Worm (Caenorhabditis elegans): ENCODE data around the gene srd-27.
"Not testable (repeated sequence)": the region's sequence is repeated elsewhere in the genome, so short reads cannot be mapped to it uniquely, and the experiment has no call there.

DNA sequence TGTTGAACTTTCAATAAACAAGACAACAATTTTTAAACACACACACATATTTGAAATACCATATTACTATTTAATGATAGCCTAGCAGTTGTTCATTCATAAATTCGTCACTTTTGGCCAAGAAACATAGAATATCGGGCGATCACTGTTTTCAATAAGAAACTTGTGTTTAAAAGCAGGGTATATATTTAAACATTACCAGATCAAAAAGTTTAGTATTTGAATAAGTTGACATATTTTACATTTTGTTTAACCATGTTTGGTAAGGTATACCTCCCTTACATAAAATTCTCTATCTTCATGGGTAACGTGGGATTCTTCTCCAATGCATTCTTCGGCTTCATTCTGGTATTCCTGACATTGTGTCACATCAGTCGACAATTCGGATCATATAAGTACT is 48.4 kb upstream of the srd-27 start, which contains the start of gene str-8:
- TF ChIP-seq sea-1 (GFP tag; conservative IDR thresholded peaks at IDR 0.05); ets-7 (tag; optimal IDR thresholded peaks at IDR 0.05); ama-1 (optimal IDR thresholded peaks at IDR 0.05); hmg-4 (GFP tag; optimal IDR thresholded peaks at IDR 0.05); B0310.2 (tag; optimal IDR thresholded peaks at IDR 0.05); F13C5.2 (tag; optimal IDR thresholded peaks at IDR 0.05); pes-1 (GFP tag; IDR thresholded peaks at IDR 0.05); tra-4 (tag; optimal IDR thresholded peaks at IDR 0.05); hnd-1 (tag; optimal IDR thresholded peaks at IDR 0.05): not testable (repeated sequence)
